Fruit fly (Drosophila melanogaster) whole organism, embryonic: ENCODE results near the gene CG11790.

ENCODE experiments used
- Antp ChIP-seq: fragments of 200-800 bp; sonication (Bioruptor generic); optimal IDR thresholded peaks from 3 replicates; lab custom pipeline; 2016; ENCODE audit warnings: missing biosample characterization, missing genetic modification characterization
- BEAF-32 ChIP-seq: fragments of 200-800 bp; sonication (Bioruptor generic); optimal IDR thresholded peaks from 3 replicates; lab custom pipeline; 2017; ENCODE audit warnings: missing biosample characterization, missing genetic modification characterization, mild to moderate bottlenecking, moderate library complexity, missing genetic modification reagents
- CG10267 ChIP-seq: fragments of 200-800 bp; sonication (Bioruptor generic); optimal IDR thresholded peaks from 2 replicates; lab custom pipeline; 2018; ENCODE audit warnings: missing biosample characterization, mild to moderate bottlenecking, missing genetic modification characterization, moderate library complexity
- CG11504 ChIP-seq: fragments of 200-800 bp; sonication (Bioruptor generic); optimal IDR thresholded peaks from 3 replicates; lab custom pipeline; 2019; ENCODE audit warnings: missing biosample characterization, mild to moderate bottlenecking, missing genetic modification characterization, moderate library complexity
- CG13894 ChIP-seq: fragments of 200-800 bp; sonication (Bioruptor generic); optimal IDR thresholded peaks from 3 replicates; lab custom pipeline; 2018; ENCODE audit warnings: missing biosample characterization, mild to moderate bottlenecking, missing genetic modification characterization, moderate library complexity
- CG14860 ChIP-seq: fragments of 200-800 bp; sonication (Bioruptor generic); IDR thresholded peaks from 3 replicates; pipeline ENCODE4 v1.3.6; 2022; ENCODE audit warnings: missing biosample characterization, missing genetic modification characterization; ENCODE audit not compliant: partially characterized antibody
- CG15479 ChIP-seq: fragments of 200-800 bp; sonication (Bioruptor generic); optimal IDR thresholded peaks from 3 replicates; lab custom pipeline; 2019; ENCODE audit warnings: missing biosample characterization, mild to moderate bottlenecking, missing genetic modification characterization, moderate library complexity
- CG16815 ChIP-seq: fragments of 200-800 bp; sonication (Bioruptor generic); optimal IDR thresholded peaks from 3 replicates; lab custom pipeline; 2017; ENCODE audit warnings: missing biosample characterization, mild to moderate bottlenecking, missing genetic modification characterization
- CG17829 ChIP-seq: fragments of 200-800 bp; optimal IDR thresholded peaks from 2 replicates; lab custom pipeline; 2019; ENCODE audit warnings: missing biosample characterization, mild to moderate bottlenecking, missing genetic modification characterization, moderate library complexity
- CG1792 ChIP-seq: fragments of 200-800 bp; sonication (Bioruptor generic); optimal IDR thresholded peaks from 2 replicates; lab custom pipeline; 2016; ENCODE audit warnings: missing biosample characterization, missing genetic modification characterization
- CG18262 ChIP-seq: fragments of 200-800 bp; optimal IDR thresholded peaks from 3 replicates; lab custom pipeline; 2019; ENCODE audit warnings: missing biosample characterization, mild to moderate bottlenecking, missing genetic modification characterization, moderate library complexity
- CG2116 ChIP-seq: fragments of 200-800 bp; sonication (Bioruptor generic); optimal IDR thresholded peaks from 3 replicates; lab custom pipeline; 2018; ENCODE audit warnings: missing biosample characterization, mild to moderate bottlenecking, missing genetic modification characterization
- CG3726 ChIP-seq: fragments of 200-800 bp; sonication (Bioruptor generic); IDR thresholded peaks from 3 replicates; pipeline ENCODE4, ENCODE4 v1.3.6; 2022; ENCODE audit warnings: missing biosample characterization, missing genetic modification characterization
- CG7928 ChIP-seq: fragments of 200-800 bp; sonication (Bioruptor generic); optimal IDR thresholded peaks from 2 replicates; lab custom pipeline; 2017; ENCODE audit warnings: missing biosample characterization, mild to moderate bottlenecking, missing genetic modification characterization
- CG9727 ChIP-seq: fragments of 200-800 bp; sonication (Bioruptor generic); optimal IDR thresholded peaks from 3 replicates; lab custom pipeline; 2017; ENCODE audit warnings: missing biosample characterization, mild to moderate bottlenecking, missing genetic modification characterization
- Deaf1 ChIP-seq: fragments of 200-800 bp; optimal IDR thresholded peaks from 3 replicates; lab custom pipeline; 2019; ENCODE audit warnings: missing biosample characterization, mild to moderate bottlenecking, missing genetic modification characterization, moderate library complexity
- Dp ChIP-seq: fragments of 200-800 bp; sonication (Bioruptor generic); optimal IDR thresholded peaks from 2 replicates; lab custom pipeline; 2018; ENCODE audit warnings: missing biosample characterization, mild to moderate bottlenecking, missing genetic modification characterization, moderate library complexity
- E2f2 ChIP-seq: fragments of 200-800 bp; sonication (Bioruptor generic); IDR thresholded peaks from 2 replicates; pipeline ENCODE4 v1.3.6; 2022; ENCODE audit warnings: missing biosample characterization, missing genetic modification characterization
- Fer1 ChIP-seq: fragments of 200-800 bp; sonication (Bioruptor generic); optimal IDR thresholded peaks from 2 replicates; lab custom pipeline; 2017; ENCODE audit warnings: missing biosample characterization, mild to moderate bottlenecking, missing genetic modification characterization
- H15 ChIP-seq: fragments of 200-800 bp; sonication (Bioruptor generic); IDR thresholded peaks from 3 replicates; pipeline ENCODE4 v1.3.6; 2022; ENCODE audit warnings: missing biosample characterization, missing genetic modification characterization
- Mes4 ChIP-seq: fragments of 200-800 bp; sonication (Bioruptor generic); optimal IDR thresholded peaks from 2 replicates; lab custom pipeline; 2016; ENCODE audit warnings: missing biosample characterization, missing genetic modification characterization
- Myb ChIP-seq: fragments of 200-800 bp; sonication (Bioruptor generic); optimal IDR thresholded peaks from 2 replicates; lab custom pipeline; 2016; ENCODE audit warnings: missing biosample characterization, missing genetic modification characterization
- Nf-YB ChIP-seq: fragments of 200-800 bp; sonication (Bioruptor generic); optimal IDR thresholded peaks from 3 replicates; lab custom pipeline; 2019; ENCODE audit warnings: missing biosample characterization, mild to moderate bottlenecking, missing genetic modification characterization, moderate library complexity
- Sry-β ChIP-seq: fragments of 200-800 bp; sonication (Bioruptor generic); optimal IDR thresholded peaks from 2 replicates; lab custom pipeline; 2018; ENCODE audit warnings: missing biosample characterization, mild to moderate bottlenecking, missing genetic modification characterization, moderate library complexity
- abd-A ChIP-seq: fragments of 200-800 bp; sonication (Bioruptor generic); optimal IDR thresholded peaks from 3 replicates; lab custom pipeline; 2019; ENCODE audit warnings: missing biosample characterization, mild to moderate bottlenecking, missing genetic modification characterization, moderate library complexity
- ase ChIP-seq: fragments of 200-800 bp; sonication (Bioruptor generic); IDR thresholded peaks from 3 replicates; pipeline ENCODE4 v1.3.6; 2022; ENCODE audit warnings: missing biosample characterization, missing genetic modification characterization
- bigmax ChIP-seq: fragments of 200-800 bp; sonication (Bioruptor generic); optimal IDR thresholded peaks from 2 replicates; lab custom pipeline; 2018; ENCODE audit warnings: missing biosample characterization, mild to moderate bottlenecking, missing genetic modification characterization
- chm ChIP-seq: fragments of 200-800 bp; sonication (Bioruptor generic); IDR thresholded peaks from 2 replicates; pipeline ENCODE4 v1.3.6; 2022; ENCODE audit warnings: missing biosample characterization, missing genetic modification characterization
- crol ChIP-seq: fragments of 200-800 bp; sonication (Bioruptor generic); IDR thresholded peaks from 2 replicates; pipeline ENCODE4 v1.3.6; 2022; ENCODE audit warnings: missing biosample characterization, missing genetic modification characterization
- crp ChIP-seq, 2 experiments: fragments of 200-800 bp; sonication (Bioruptor generic); optimal IDR thresholded peaks; 2 replicates in 1 of 2; 3 replicates in 1 of 2; lab custom pipeline; 2017; ENCODE audit warnings: missing biosample characterization in 2 of 2, missing genetic modification characterization in 2 of 2, mild to moderate bottlenecking in 1 of 2, moderate library complexity in 1 of 2
- cwo ChIP-seq: fragments of 200-800 bp; sonication (Bioruptor generic); optimal IDR thresholded peaks from 3 replicates; lab custom pipeline; 2017; ENCODE audit warnings: missing biosample characterization, missing genetic modification characterization, mild to moderate bottlenecking, moderate library complexity, missing genetic modification reagents
- dm ChIP-seq: fragments of 200-800 bp; sonication (Bioruptor generic); optimal IDR thresholded peaks from 3 replicates; lab custom pipeline; 2016; ENCODE audit warnings: missing biosample characterization, missing genetic modification characterization
- dmrt11E ChIP-seq: fragments of 200-800 bp; sonication (Bioruptor generic); optimal IDR thresholded peaks from 3 replicates; lab custom pipeline; 2018; ENCODE audit warnings: missing biosample characterization, mild to moderate bottlenecking, missing genetic modification characterization, moderate library complexity
- emc ChIP-seq: fragments of 200-800 bp; sonication (Bioruptor generic); optimal IDR thresholded peaks from 2 replicates; lab custom pipeline; 2016; ENCODE audit warnings: missing biosample characterization, missing genetic modification characterization
- exex ChIP-seq: fragments of 200-800 bp; sonication (Bioruptor generic); optimal IDR thresholded peaks from 4 replicates; lab custom pipeline; 2018; ENCODE audit warnings: missing biosample characterization, mild to moderate bottlenecking, missing genetic modification characterization, moderate library complexity
- grau ChIP-seq: fragments of 200-800 bp; optimal IDR thresholded peaks from 3 replicates; lab custom pipeline; 2019; ENCODE audit warnings: missing biosample characterization, mild to moderate bottlenecking, missing genetic modification characterization, moderate library complexity
- hkb ChIP-seq, 2 experiments: fragments of 200-800 bp in 1 of 2; fragments of >200 bp in 1 of 2; sonication (Bioruptor generic) in 1 of 2; IDR thresholded peaks in 1 of 2; optimal IDR thresholded peaks in 1 of 2; 2 replicates each; pipeline versions ENCODE4 v1.3.6 to Lab custom; 2017 to 2022; ENCODE audit warnings: missing biosample characterization in 1 of 2, missing genetic modification characterization in 1 of 2
- ind ChIP-seq: fragments of 200-800 bp; sonication (Bioruptor generic); optimal IDR thresholded peaks from 3 replicates; lab custom pipeline; 2016; ENCODE audit warnings: missing biosample characterization, missing genetic modification characterization
- lab ChIP-seq: fragments of 200-800 bp; sonication (Bioruptor generic); optimal IDR thresholded peaks from 3 replicates; lab custom pipeline; 2017; ENCODE audit warnings: missing biosample characterization, missing genetic modification characterization, mild to moderate bottlenecking, moderate library complexity, missing genetic modification reagents
- nau ChIP-seq: fragments of 200-800 bp; sonication (Bioruptor generic); optimal IDR thresholded peaks from 3 replicates; lab custom pipeline; 2017; ENCODE audit warnings: missing biosample characterization, mild to moderate bottlenecking, missing genetic modification characterization, missing genetic modification reagents
- nom ChIP-seq: fragments of 200-800 bp; sonication (Bioruptor generic); optimal IDR thresholded peaks from 2 replicates; lab custom pipeline; 2017; ENCODE audit warnings: missing biosample characterization, missing genetic modification characterization, mild to moderate bottlenecking, moderate library complexity, missing genetic modification reagents
- pb ChIP-seq: fragments of 200-800 bp; sonication (Bioruptor generic); optimal IDR thresholded peaks from 3 replicates; lab custom pipeline; 2016; ENCODE audit warnings: missing biosample characterization, missing genetic modification characterization
- pfk ChIP-seq: fragments of 200-800 bp; sonication (Bioruptor generic); optimal IDR thresholded peaks from 2 replicates; lab custom pipeline; 2018; ENCODE audit warnings: missing biosample characterization, mild to moderate bottlenecking, missing genetic modification characterization, moderate library complexity
- pum ChIP-seq: fragments of 200-800 bp; sonication (Bioruptor generic); optimal IDR thresholded peaks from 2 replicates; lab custom pipeline; 2016; ENCODE audit warnings: missing biosample characterization, missing genetic modification characterization
- ro ChIP-seq: fragments of 200-800 bp; sonication (Bioruptor generic); IDR thresholded peaks from 2 replicates; pipeline ENCODE4 v1.3.6; 2022; ENCODE audit warnings: missing biosample characterization, missing genetic modification characterization
- sens ChIP-seq: fragments of 200-800 bp; sonication (Bioruptor generic); peaks from one replicate; lab custom pipeline; 2016; ENCODE audit warnings: missing biosample characterization, missing genetic modification characterization
- ssp ChIP-seq: fragments of 200-800 bp; sonication (Bioruptor generic); IDR thresholded peaks from 2 replicates; pipeline ENCODE4 v1.3.6; 2022; ENCODE audit warnings: missing biosample characterization, missing genetic modification characterization
- stc ChIP-seq: fragments of 200-800 bp; sonication (Bioruptor generic); IDR thresholded peaks from 2 replicates; pipeline ENCODE4 v1.3.6; 2022; ENCODE audit warnings: missing biosample characterization, missing genetic modification characterization

Gene CG11790

DNA sequence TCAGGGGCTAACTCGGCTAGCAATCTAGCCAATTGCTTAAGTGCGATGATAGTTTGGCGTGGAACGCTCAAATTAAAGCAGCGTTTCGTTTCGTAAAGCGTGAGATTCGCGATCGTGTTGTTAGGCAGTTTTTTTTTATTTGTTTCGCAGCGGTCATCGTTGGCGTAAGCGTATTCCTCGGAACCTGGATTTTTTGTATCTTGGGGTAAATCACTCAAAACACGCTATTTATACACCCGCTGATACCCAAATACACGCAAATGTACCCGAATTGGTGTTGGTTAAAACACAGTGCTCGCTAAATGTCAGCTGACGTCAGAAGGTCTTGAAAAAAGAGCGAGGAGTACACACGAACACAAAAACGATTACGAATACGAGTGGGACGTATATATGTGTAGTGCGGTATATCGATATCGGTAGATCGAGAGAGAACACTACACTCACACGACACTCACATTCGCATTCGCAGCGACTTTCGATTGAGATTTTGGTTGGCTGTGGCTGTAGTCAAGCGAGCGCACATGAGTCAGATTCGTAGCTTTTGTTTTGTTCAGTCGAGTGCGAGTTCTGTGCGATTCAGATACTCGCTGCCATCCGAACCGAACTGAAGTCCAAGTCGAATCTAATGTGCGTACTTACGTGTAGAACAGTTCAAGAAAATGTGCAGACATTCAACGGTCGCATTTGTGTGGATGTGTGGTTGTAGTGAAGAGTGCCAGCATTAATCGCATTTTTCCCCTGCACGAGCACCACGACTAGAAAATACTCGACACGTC lies 2.4 kb downstream of the CG11790 start (continued):
- TF ChIP-seq Antp (GFP tag; lab: Kevin White, UChicago): no peak
- TF ChIP-seq CG2116: peak; percentile 63
- TF ChIP-seq hkb (optimal IDR thresholded peaks at IDR 0.05; lab: Kevin White, UChicago): no peak
- TF ChIP-seq hkb (GFP tag; IDR thresholded peaks at IDR 0.05; lab: Robert Waterston, UW): no peak
- no peak for TF ChIP-seq ro (GFP tag; lab: Robert Waterston, UW)
- TF ChIP-seq CG10267 (tag; lab: Kevin White, UChicago): peak; percentile 81
- TF ChIP-seq Sry-β (GFP tag; lab: Kevin White, UChicago): peak; percentile 40
- TF ChIP-seq CG3726 (GFP tag; lab: Robert Waterston, UW): no peak
- TF ChIP-seq emc (GFP tag; lab: Kevin White, UChicago): no peak
- TF ChIP-seq Dp (GFP tag; lab: Kevin White, UChicago): peak; percentile 31
- TF ChIP-seq pb (GFP tag; lab: Kevin White, UChicago): no peak
- no peak for TF ChIP-seq H15 (GFP tag; lab: Robert Waterston, UW)
- no peak for TF ChIP-seq E2f2
- no peak for TF ChIP-seq CG1792 (GFP tag; lab: Kevin White, UChicago)
- TF ChIP-seq sens (GFP tag; lab: Kevin White, UChicago): peak; percentile 62
- peak; percentile 72 for TF ChIP-seq lab (GFP tag; lab: Kevin White, UChicago)
- TF ChIP-seq CG18262 (tag; lab: Kevin White, UChicago): peak; percentile 18
- peak; percentile 94 for TF ChIP-seq pfk (GFP tag; lab: Kevin White, UChicago)
- TF ChIP-seq nau (GFP tag; lab: Kevin White, UChicago): peak; percentile 5
- no peak for TF ChIP-seq bigmax (GFP tag; lab: Kevin White, UChicago)
- no peak for TF ChIP-seq CG9727 (GFP tag; lab: Kevin White, UChicago)
- peak; percentile 70 for TF ChIP-seq Fer1 (GFP tag; lab: Kevin White, UChicago)
- TF ChIP-seq Nf-YB (GFP tag; lab: Kevin White, UChicago): peak; percentile 85
- TF ChIP-seq CG7928 (GFP tag; lab: Kevin White, UChicago): no peak
- no peak for TF ChIP-seq stc (GFP tag; lab: Robert Waterston, UW)
- peak; percentile 46 for TF ChIP-seq BEAF-32 (GFP tag; lab: Kevin White, UChicago)
- no peak for TF ChIP-seq grau
- TF ChIP-seq CG13894 (tag; lab: Kevin White, UChicago): peak; percentile 89
- TF ChIP-seq Deaf1 (tag; lab: Kevin White, UChicago): peak; percentile 94
- TF ChIP-seq crol (GFP tag; lab: Robert Waterston, UW): no peak
- peak; percentile 49 for TF ChIP-seq cwo
- no peak for TF ChIP-seq chm (GFP tag; lab: Robert Waterston, UW)
- TF ChIP-seq CG14860 (GFP tag; lab: Robert Waterston, UW): no peak
- no peak for TF ChIP-seq ase (GFP tag; lab: Robert Waterston, UW)
- TF ChIP-seq Mes4: no peak
- TF ChIP-seq nom: peak; percentile 83
- TF ChIP-seq crp (GFP tag; optimal IDR thresholded peaks at IDR 0.05; lab: Kevin White, UChicago): peak in 1 of 2 experiments; percentile 56
- no peak for TF ChIP-seq ssp (GFP tag; lab: Robert Waterston, UW)
- TF ChIP-seq Myb (GFP tag; lab: Kevin White, UChicago): peak; percentile 9
- TF ChIP-seq CG11504: no peak
- peak; percentile 88 for TF ChIP-seq exex
- TF ChIP-seq CG16815: no peak
- TF ChIP-seq pum (GFP tag; lab: Kevin White, UChicago): no peak
- TF ChIP-seq dmrt11E (tag; lab: Kevin White, UChicago): no peak
- no peak for TF ChIP-seq dm (GFP tag; lab: Kevin White, UChicago)
- TF ChIP-seq CG17829 (tag; lab: Kevin White, UChicago): peak; percentile 45
- no peak for TF ChIP-seq ind (GFP tag; lab: Kevin White, UChicago)
- peak; percentile 80 for TF ChIP-seq abd-A
- peak; percentile 65 for TF ChIP-seq CG15479 (GFP tag; lab: Kevin White, UChicago)
